Worm (Caenorhabditis elegans): ENCODE results near the gene zipt-7.1.

zipt-7.1 gene

ce11 chrIV:17273602-17274110, 14.3 kb downstream of the zipt-7.1 start, which contains the start of gene gln-5:
TSS of gene gln-5 (minus strand) at chrIV:17273652.
- TF ChIP-seq lin-38 (GFP tag; IDR thresholded peaks at IDR 0.05) (peak; percentile 64), sdz-12 (GFP tag; optimal IDR thresholded peaks at IDR 0.05) (no peak), zfp-3 (GFP tag; conservative IDR thresholded peaks at IDR 0.05) (no peak), aha-1 (tag) (peak; percentile 34), ztf-11 (tag; optimal IDR thresholded peaks at IDR 0.05) (no peak), dmd-6 (GFP tag; IDR thresholded peaks at IDR 0.05) (no peak), snpc-1.2 (GFP tag; IDR thresholded peaks at IDR 0.05) (0 out of 2 replicates have a peak, but pooled peaks have one; percentile 45), dpl-1 (GFP tag; optimal IDR thresholded peaks at IDR 0.05) (no peak)

DNA sequence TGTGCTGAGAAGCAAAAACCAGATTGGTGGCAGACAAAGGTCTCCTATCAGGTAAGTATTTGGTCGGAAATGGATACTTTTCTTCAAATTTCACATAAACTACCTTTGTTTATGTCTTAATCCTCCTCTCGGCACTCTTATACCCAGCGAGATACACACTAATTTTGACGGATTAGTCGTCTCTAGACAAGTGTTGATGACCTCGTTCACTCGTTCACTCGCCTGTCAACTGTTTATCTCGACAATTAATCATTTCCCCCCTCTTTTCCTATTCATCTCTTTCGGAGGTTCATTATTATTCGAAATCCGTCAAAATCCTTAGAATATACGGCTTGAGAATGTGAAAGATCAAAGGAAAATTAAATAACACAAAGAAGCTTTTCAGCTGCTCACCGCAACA, 18.2 kb downstream of the zipt-7.1 start:
- TF ChIP-seq nhr-111 (GFP tag; optimal IDR thresholded peaks at IDR 0.05), result no peak
- no peak for TF ChIP-seq saeg-2 (GFP tag; IDR thresholded peaks at IDR 0.05)
- TF ChIP-seq egl-27 (tag; optimal IDR thresholded peaks at IDR 0.05), result no peak
- no peak for TF ChIP-seq ctbp-1 (GFP tag; IDR thresholded peaks at IDR 0.05)
- no peak for TF ChIP-seq nhr-76 (tag; optimal IDR thresholded peaks at IDR 0.05)
- no peak for TF ChIP-seq lin-15B (tag; optimal IDR thresholded peaks at IDR 0.05)
- TF ChIP-seq R02D3.7 (tag; optimal IDR thresholded peaks at IDR 0.05), result no peak
- no peak for TF ChIP-seq lin-29 (GFP tag; IDR thresholded peaks at IDR 0.05)
- no peak for TF ChIP-seq daf-16 (GFP tag; optimal IDR thresholded peaks at IDR 0.05)
- no peak for TF ChIP-seq daf-16 (tag; optimal IDR thresholded peaks at IDR 0.05)
- no peak for TF ChIP-seq fkh-10 (GFP tag; optimal IDR thresholded peaks at IDR 0.05)

DNA sequence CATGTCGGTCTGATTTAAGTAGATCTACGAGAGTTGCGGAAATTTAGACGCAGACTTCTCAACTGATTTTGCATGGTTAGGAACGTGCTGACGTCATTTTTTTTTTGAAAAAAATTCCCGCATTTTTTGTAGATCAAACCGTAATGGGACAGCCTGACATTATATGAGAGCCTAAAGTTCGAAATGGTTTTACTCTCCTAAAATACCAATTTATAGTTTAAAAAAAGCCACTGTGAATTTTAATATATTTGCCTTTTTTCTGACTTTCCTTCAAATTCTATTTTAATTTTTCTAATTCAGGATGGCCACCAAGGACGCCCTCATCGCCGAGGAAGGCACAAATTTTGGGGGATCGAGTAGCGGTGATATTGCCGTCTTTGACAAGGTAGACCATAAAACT, 18.9 kb downstream of the zipt-7.1 start, which contains the start of gene atgp-1:
atgp-1 (plus strand) TSS at position 301 of the 400 bp plus-strand sequence.
- TF ChIP-seq vab-7 (GFP tag; IDR thresholded peaks at IDR 0.05) (no peak), sdz-12 (GFP tag; optimal IDR thresholded peaks at IDR 0.05) (no peak), D1046.2 (GFP tag; IDR thresholded peaks at IDR 0.05) (no peak), ceh-62 (tag; optimal IDR thresholded peaks at IDR 0.05) (no peak), unc-130 (GFP tag; optimal IDR thresholded peaks at IDR 0.05) (no peak)

- peak; percentile 35 for TF ChIP-seq mxl-3 (GFP tag; optimal IDR thresholded peaks at IDR 0.05)
- peak; percentile 32; the same call in 1 of the 2 replicates for TF ChIP-seq dmd-6 (GFP tag; IDR thresholded peaks at IDR 0.05)
- TF ChIP-seq zip-11 (GFP tag; IDR thresholded peaks at IDR 0.05), result no peak
- TF ChIP-seq ama-1 (optimal IDR thresholded peaks at IDR 0.05), result peak; percentile 29
- TF ChIP-seq daf-16 (GFP tag; optimal IDR thresholded peaks at IDR 0.05), result no peak
- TF ChIP-seq daf-16 (tag; optimal IDR thresholded peaks at IDR 0.05), result peak; percentile 19
- no peak for TF ChIP-seq ceh-44 (GFP tag; IDR thresholded peaks at IDR 0.05)
- TF ChIP-seq zip-2 (tag; optimal IDR thresholded peaks at IDR 0.05), result no peak
- no peak for TF ChIP-seq F44E2.7 (GFP tag; IDR thresholded peaks at IDR 0.05)
- peak; percentile 51 for TF ChIP-seq snpc-1.2 (GFP tag; IDR thresholded peaks at IDR 0.05)
- TF ChIP-seq mxl-2 (GFP tag; conservative IDR thresholded peaks at IDR 0.05), result no peak
- TF ChIP-seq mep-1 (tag; optimal IDR thresholded peaks at IDR 0.05), result peak; percentile 60
- peak; percentile 72 for TF ChIP-seq hmg-1.1 (GFP tag; IDR thresholded peaks at IDR 0.05)
- no peak for TF ChIP-seq madf-9 (GFP tag; conservative IDR thresholded peaks at IDR 0.05)
- TF ChIP-seq tag-97 (GFP tag; IDR thresholded peaks at IDR 0.05), result no peak
- peak; percentile 58 for TF ChIP-seq mes-2 (tag; optimal IDR thresholded peaks at IDR 0.05; ENCODE audit: poor library complexity, severe bottlenecking)
- TF ChIP-seq nhr-28 (tag; optimal IDR thresholded peaks at IDR 0.05), result peak; percentile 50
- TF ChIP-seq aha-1 (tag), result peak; percentile 97
- TF ChIP-seq dpl-1 (GFP tag; optimal IDR thresholded peaks at IDR 0.05), result peak; percentile 35
- TF ChIP-seq lin-13 (GFP tag; optimal IDR thresholded peaks at IDR 0.05), result peak; percentile 13
- no peak for TF ChIP-seq ceh-32 (tag; optimal IDR thresholded peaks at IDR 0.05; ENCODE audit: poor library complexity)
- TF ChIP-seq ceh-62 (tag; optimal IDR thresholded peaks at IDR 0.05), result no peak
- no peak for TF ChIP-seq ZK337.2 (GFP tag; IDR thresholded peaks at IDR 0.05)
- no peak for TF ChIP-seq zfp-3 (GFP tag; conservative IDR thresholded peaks at IDR 0.05)
- no peak for TF ChIP-seq F49E8.2 (tag; optimal IDR thresholded peaks at IDR 0.05; ENCODE audit: borderline replicate concordance)
- TF ChIP-seq lin-29 (GFP tag; IDR thresholded peaks at IDR 0.05), result no peak
- no peak for TF ChIP-seq nhr-77 (tag; optimal IDR thresholded peaks at IDR 0.05)
- TF ChIP-seq hif-1 (tag; optimal IDR thresholded peaks at IDR 0.05), result peak in 1 of 2 experiments; percentile 38
- TF ChIP-seq php-3 (GFP tag; IDR thresholded peaks at IDR 0.05), result no peak
- no peak for TF ChIP-seq zag-1 (tag; optimal IDR thresholded peaks at IDR 0.05)
- TF ChIP-seq lsy-2 (tag; optimal IDR thresholded peaks at IDR 0.05), result peak in 1 of 2 experiments; percentile 23
These were observed 19.3 kb downstream of the zipt-7.1 start for ce11 chrIV:17268628-17269027.

Measured in whole organism, L4 larva.